Fruit fly (Drosophila melanogaster) whole organism, embryonic: ENCODE data around the gene CG15498.

Experiments
- Adf1 ChIP-seq: fragments of 200-800 bp; sonication (Bioruptor generic); IDR thresholded peaks from 2 replicates; pipeline ENCODE4 v1.3.6; 2022; ENCODE audit warnings: missing biosample characterization, missing genetic modification characterization
- Atf3 ChIP-seq: fragments of 200-800 bp; sonication (Bioruptor generic); optimal IDR thresholded peaks from 3 replicates; lab custom pipeline; 2016; ENCODE audit warnings: missing biosample characterization, missing genetic modification characterization
- Atf6 ChIP-seq: fragments of 200-800 bp; sonication (Bioruptor generic); IDR thresholded peaks from 2 replicates; pipeline ENCODE4 v1.3.6; 2022; ENCODE audit warnings: missing biosample characterization, missing genetic modification characterization
- CG10431 ChIP-seq: fragments of 200-800 bp; sonication (Bioruptor generic); optimal IDR thresholded peaks from 3 replicates; lab custom pipeline; 2018; ENCODE audit warnings: missing biosample characterization, mild to moderate bottlenecking, missing genetic modification characterization
- CG12071 ChIP-seq: fragments of 200-800 bp; sonication (Bioruptor generic); optimal IDR thresholded peaks from 3 replicates; lab custom pipeline; 2018; ENCODE audit warnings: missing biosample characterization, mild to moderate bottlenecking, missing genetic modification characterization
- CG14667 ChIP-seq: fragments of 200-800 bp; sonication (Bioruptor generic); IDR thresholded peaks from 2 replicates; pipeline ENCODE4 v1.3.6; 2022; ENCODE audit warnings: missing biosample characterization, missing genetic modification characterization
- CG14710 ChIP-seq: fragments of 200-800 bp; sonication (Bioruptor generic); optimal IDR thresholded peaks from 3 replicates; lab custom pipeline; 2019; ENCODE audit warnings: missing biosample characterization, mild to moderate bottlenecking, missing genetic modification characterization, moderate library complexity
- CG17328 ChIP-seq: fragments of 200-800 bp; sonication (Bioruptor generic); IDR thresholded peaks from 2 replicates; pipeline ENCODE4 v1.3.6; 2022; ENCODE audit warnings: missing biosample characterization, missing genetic modification characterization
- CG18262 ChIP-seq: fragments of 200-800 bp; optimal IDR thresholded peaks from 3 replicates; lab custom pipeline; 2019; ENCODE audit warnings: missing biosample characterization, mild to moderate bottlenecking, missing genetic modification characterization, moderate library complexity
- CG1832 ChIP-seq: fragments of 200-800 bp; sonication (Bioruptor generic); optimal IDR thresholded peaks from 2 replicates; lab custom pipeline; 2017; ENCODE audit warnings: missing biosample characterization, mild to moderate bottlenecking, missing genetic modification characterization, inconsistent platforms
- CG33213 ChIP-seq: fragments of 200-800 bp; sonication (Bioruptor generic); optimal IDR thresholded peaks from 3 replicates; lab custom pipeline; 2016; ENCODE audit warnings: missing biosample characterization, missing genetic modification characterization
- CG4404 ChIP-seq: fragments of 200-800 bp; sonication (Bioruptor generic); IDR thresholded peaks from 2 replicates; pipeline ENCODE4 v1.3.6; 2022; ENCODE audit warnings: missing biosample characterization, missing genetic modification characterization
- CG8388 ChIP-seq: fragments of 200-800 bp; sonication (Bioruptor generic); optimal IDR thresholded peaks from 2 replicates; lab custom pipeline; 2019; ENCODE audit warnings: missing biosample characterization, mild to moderate bottlenecking, missing genetic modification characterization, moderate library complexity
- CG9817 ChIP-seq: fragments of 200-800 bp; sonication (Bioruptor generic); optimal IDR thresholded peaks from 2 replicates; lab custom pipeline; 2018; ENCODE audit warnings: missing biosample characterization, mild to moderate bottlenecking, missing genetic modification characterization, moderate library complexity
- CTCF ChIP-seq: fragments of 200-800 bp; sonication (Bioruptor generic); optimal IDR thresholded peaks from 2 replicates; lab custom pipeline; 2017; ENCODE audit warnings: missing biosample characterization, mild to moderate bottlenecking, missing genetic modification characterization, moderate library complexity
- CkIIα-i1 ChIP-seq: fragments of 200-800 bp; sonication (Bioruptor generic); IDR thresholded peaks from 2 replicates; pipeline ENCODE4 v1.3.6; 2022; ENCODE audit warnings: missing biosample characterization, missing genetic modification characterization
- D ChIP-seq, 2 experiments: fragments of 200-800 bp in 1 of 2; fragments of >200 bp in 1 of 2; sonication (Bioruptor generic) in 1 of 2; optimal IDR thresholded peaks; 2 replicates in 1 of 2; 3 replicates in 1 of 2; lab custom pipeline; 2017; ENCODE audit warnings: mild to moderate bottlenecking in 1 of 2, missing biosample characterization in 1 of 2, missing genetic modification characterization in 1 of 2, missing genetic modification reagents in 1 of 2
- Dip3 ChIP-seq: fragments of 200-800 bp; sonication (Bioruptor generic); optimal IDR thresholded peaks from 3 replicates; lab custom pipeline; 2016; ENCODE audit warnings: missing biosample characterization, missing genetic modification characterization
- Drgx ChIP-seq: fragments of 200-800 bp; sonication (Bioruptor generic); IDR thresholded peaks from 2 replicates; pipeline ENCODE4 v1.3.6; 2022; ENCODE audit warnings: missing biosample characterization, missing genetic modification characterization
- Ets97D ChIP-seq: fragments of 200-800 bp; sonication (Bioruptor generic); optimal IDR thresholded peaks from 3 replicates; lab custom pipeline; 2016; ENCODE audit warnings: missing biosample characterization, missing genetic modification characterization
- HHEX ChIP-seq: fragments of 200-800 bp; sonication (Bioruptor generic); optimal IDR thresholded peaks from 3 replicates; lab custom pipeline; 2017; ENCODE audit warnings: missing biosample characterization, mild to moderate bottlenecking, missing genetic modification characterization, missing genetic modification reagents
- HLH54F ChIP-seq: fragments of 200-800 bp; sonication (Bioruptor generic); optimal IDR thresholded peaks from 3 replicates; lab custom pipeline; 2016; ENCODE audit warnings: missing biosample characterization, missing genetic modification characterization
- Hand ChIP-seq: fragments of 200-800 bp; sonication (Bioruptor generic); optimal IDR thresholded peaks from 2 replicates; lab custom pipeline; 2017; ENCODE audit warnings: mild to moderate bottlenecking, missing biosample characterization, missing genetic modification reagents, missing genetic modification characterization
- Hr3 ChIP-seq: fragments of 200-800 bp; sonication (Bioruptor generic); optimal IDR thresholded peaks from 3 replicates; lab custom pipeline; 2016; ENCODE audit warnings: missing biosample characterization, missing genetic modification characterization
- Hr39 ChIP-seq: fragments of >200 bp; optimal IDR thresholded peaks from 2 replicates; lab custom pipeline; 2017
- Med ChIP-seq: fragments of 200-800 bp; sonication (Bioruptor generic); peaks from one replicate; lab custom pipeline; 2016; ENCODE audit warnings: missing biosample characterization, missing genetic modification characterization, mild to moderate bottlenecking, inconsistent platforms, moderate library complexity
- NC2α ChIP-seq: fragments of 200-800 bp; sonication (Bioruptor generic); optimal IDR thresholded peaks from 2 replicates; lab custom pipeline; 2016; ENCODE audit warnings: missing biosample characterization, missing genetic modification characterization
- NC2β ChIP-seq: fragments of 200-800 bp; sonication (Bioruptor generic); optimal IDR thresholded peaks from 2 replicates; lab custom pipeline; 2016; ENCODE audit warnings: missing biosample characterization, missing genetic modification characterization
- Stat92E ChIP-seq, 3 experiments: fragments of >200 bp in 2 of 3; fragments of 200-800 bp in 1 of 3; sonication (Bioruptor generic) in 1 of 3; optimal IDR thresholded peaks; 2 replicates each; lab custom pipeline; 2017 to 2019; ENCODE audit warnings: missing biosample characterization in 3 of 3, missing genetic modification characterization in 3 of 3, mild to moderate bottlenecking in 1 of 3, moderate library complexity in 1 of 3
- ac ChIP-seq: fragments of 200-800 bp; sonication (Bioruptor generic); optimal IDR thresholded peaks from 3 replicates; lab custom pipeline; 2017; ENCODE audit warnings: missing biosample characterization, mild to moderate bottlenecking, missing genetic modification characterization
- caup ChIP-seq: fragments of 200-800 bp; sonication (Bioruptor generic); optimal IDR thresholded peaks from 3 replicates; lab custom pipeline; 2017; ENCODE audit warnings: missing biosample characterization, mild to moderate bottlenecking, missing genetic modification characterization, moderate library complexity; ENCODE audit not compliant: severe bottlenecking
- cg ChIP-seq: fragments of 200-800 bp; sonication (Bioruptor generic); optimal IDR thresholded peaks from 3 replicates; lab custom pipeline; 2019; ENCODE audit warnings: missing biosample characterization, mild to moderate bottlenecking, missing genetic modification characterization, moderate library complexity
- dmrt11E ChIP-seq: fragments of 200-800 bp; sonication (Bioruptor generic); optimal IDR thresholded peaks from 3 replicates; lab custom pipeline; 2018; ENCODE audit warnings: missing biosample characterization, mild to moderate bottlenecking, missing genetic modification characterization, moderate library complexity
- dmrt99B ChIP-seq: fragments of 200-800 bp; sonication (Bioruptor generic); optimal IDR thresholded peaks from 2 replicates; lab custom pipeline; 2018; ENCODE audit warnings: missing biosample characterization, mild to moderate bottlenecking, missing genetic modification characterization, moderate library complexity
- ftz-f1 ChIP-seq: fragments of 200-800 bp; sonication (Bioruptor generic); optimal IDR thresholded peaks from 2 replicates; lab custom pipeline; 2016; ENCODE audit warnings: missing biosample characterization, missing genetic modification characterization
- gce ChIP-seq: fragments of 200-800 bp; sonication (Bioruptor generic); IDR thresholded peaks from 3 replicates; pipeline ENCODE4 v1.3.6; 2022; ENCODE audit warnings: missing biosample characterization, missing genetic modification characterization
- gcm2 ChIP-seq: fragments of 200-800 bp; sonication (Bioruptor generic); optimal IDR thresholded peaks from 2 replicates; lab custom pipeline; 2016; ENCODE audit warnings: missing biosample characterization, missing genetic modification characterization
- insv ChIP-seq, 2 experiments: fragments of 200-800 bp; sonication (Bioruptor generic); optimal IDR thresholded peaks; 3 replicates each; lab custom pipeline; 2016 to 2018; ENCODE audit warnings: missing biosample characterization in 2 of 2, missing genetic modification characterization in 2 of 2
- knrl ChIP-seq: fragments of 200-800 bp; sonication (Bioruptor generic); IDR thresholded peaks from 3 replicates; pipeline ENCODE4 v1.3.6; 2022; ENCODE audit warnings: missing biosample characterization, missing genetic modification characterization; ENCODE audit not compliant: partially characterized antibody
- nmo ChIP-seq: fragments of 200-800 bp; sonication (Bioruptor generic); optimal IDR thresholded peaks from 2 replicates; lab custom pipeline; 2018; ENCODE audit warnings: missing biosample characterization, mild to moderate bottlenecking, missing genetic modification characterization, moderate library complexity
- nom ChIP-seq: fragments of 200-800 bp; sonication (Bioruptor generic); optimal IDR thresholded peaks from 2 replicates; lab custom pipeline; 2017; ENCODE audit warnings: missing biosample characterization, missing genetic modification characterization, mild to moderate bottlenecking, moderate library complexity, missing genetic modification reagents
- pnt ChIP-seq: fragments of 200-800 bp; sonication (Bioruptor generic); optimal IDR thresholded peaks from 3 replicates; lab custom pipeline; 2016; ENCODE audit warnings: missing biosample characterization, missing genetic modification characterization
- stwl ChIP-seq: fragments of 200-800 bp; sonication (Bioruptor generic); optimal IDR thresholded peaks from 3 replicates; lab custom pipeline; 2018; ENCODE audit warnings: missing biosample characterization, mild to moderate bottlenecking, missing genetic modification characterization, moderate library complexity
- tin ChIP-seq: fragments of 200-800 bp; sonication (Bioruptor generic); optimal IDR thresholded peaks from 3 replicates; lab custom pipeline; 2016; ENCODE audit warnings: missing biosample characterization, missing genetic modification characterization
- ttk ChIP-seq: fragments of 200-800 bp; sonication (Bioruptor generic); IDR thresholded peaks from 2 replicates; pipeline ENCODE4 v2.1.2; 2022; ENCODE audit warnings: missing biosample characterization, missing genetic modification characterization
- tup ChIP-seq: fragments of 200-800 bp; sonication (Bioruptor generic); optimal IDR thresholded peaks from 2 replicates; lab custom pipeline; 2016; ENCODE audit warnings: missing biosample characterization, mild to moderate bottlenecking, missing genetic modification characterization, moderate library complexity
- usp ChIP-seq: fragments of >200 bp; optimal IDR thresholded peaks from 2 replicates; lab custom pipeline; 2017; ENCODE audit warnings: missing biosample characterization, missing genetic modification characterization
- vfl ChIP-seq: fragments of 200-800 bp; sonication (Bioruptor generic); optimal IDR thresholded peaks from 2 replicates; lab custom pipeline; 2016; ENCODE audit warnings: missing biosample characterization, missing genetic modification characterization
- yki ChIP-seq: fragments of >200 bp; optimal IDR thresholded peaks from 3 replicates; lab custom pipeline; 2018
- zf30C ChIP-seq: fragments of 200-800 bp; sonication (Bioruptor generic); optimal IDR thresholded peaks from 3 replicates; lab custom pipeline; 2018; ENCODE audit warnings: missing biosample characterization, mild to moderate bottlenecking, missing genetic modification characterization

The CG15498 gene

dm6 chr3R:21534697-21535676, 34.0 kb downstream of the CG15498 start (continued):
- TF ChIP-seq Med (GFP tag; lab: Kevin White, UChicago): no peak
- no peak for TF ChIP-seq CG14667 (GFP tag; lab: Robert Waterston, UW)
- TF ChIP-seq nmo: peak; percentile 47
- TF ChIP-seq Dip3 (GFP tag; lab: Kevin White, UChicago): no peak
- TF ChIP-seq tin: no peak
- no peak for TF ChIP-seq D (optimal IDR thresholded peaks at IDR 0.05; lab: Kevin White, UChicago)
- peak; percentile 12 for TF ChIP-seq D (GFP tag; optimal IDR thresholded peaks at IDR 0.05; lab: Kevin White, UChicago)
- TF ChIP-seq nom (GFP tag; lab: Kevin White, UChicago): no peak
- no peak for TF ChIP-seq CG1832 (GFP tag; lab: Kevin White, UChicago)
- TF ChIP-seq Ets97D: no peak
- no peak for TF ChIP-seq CG8388 (GFP tag; lab: Kevin White, UChicago)
- no peak for TF ChIP-seq CG9817 (tag; lab: Kevin White, UChicago)
- no peak for TF ChIP-seq Drgx (GFP tag; lab: Robert Waterston, UW)
- TF ChIP-seq Adf1: no peak
- no peak for TF ChIP-seq stwl (tag; lab: Kevin White, UChicago)
- TF ChIP-seq CG10431 (GFP tag; lab: Kevin White, UChicago): no peak
- TF ChIP-seq HHEX (GFP tag; lab: Kevin White, UChicago): no peak
- TF ChIP-seq ttk (GFP tag; lab: Robert Waterston, UW): no peak
- no peak for TF ChIP-seq caup
- no peak for TF ChIP-seq NC2α (GFP tag; lab: Kevin White, UChicago)
- TF ChIP-seq NC2β (GFP tag; lab: Kevin White, UChicago): no peak
- TF ChIP-seq tup (GFP tag; lab: Kevin White, UChicago): no peak
- no peak for TF ChIP-seq CG33213
- no peak for TF ChIP-seq Hr39 (lab: Kevin White, UChicago)
- TF ChIP-seq ftz-f1 (GFP tag; lab: Kevin White, UChicago): no peak
- TF ChIP-seq HLH54F: no peak
- no peak for TF ChIP-seq insv (GFP tag; optimal IDR thresholded peaks at IDR 0.05; lab: Kevin White, UChicago)
- peak; percentile 27 for TF ChIP-seq ac (GFP tag; lab: Kevin White, UChicago)
- peak; percentile 49 for TF ChIP-seq CG14710 (tag; lab: Kevin White, UChicago)
- no peak for TF ChIP-seq Hr3 (GFP tag; lab: Kevin White, UChicago)
- no peak for TF ChIP-seq usp
- TF ChIP-seq cg (GFP tag; lab: Kevin White, UChicago): no peak
- no peak for TF ChIP-seq CkIIα-i1 (GFP tag; lab: Robert Waterston, UW)
- TF ChIP-seq CG12071 (GFP tag; lab: Kevin White, UChicago): no peak
- TF ChIP-seq vfl: no peak
- TF ChIP-seq Atf3 (GFP tag; lab: Kevin White, UChicago): no peak
- no peak for TF ChIP-seq knrl (GFP tag; lab: Robert Waterston, UW)
- no peak for TF ChIP-seq Atf6 (GFP tag; lab: Robert Waterston, UW)
- TF ChIP-seq pnt (GFP tag; lab: Kevin White, UChicago): no peak
- no peak for TF ChIP-seq gce
- TF ChIP-seq yki (lab: Kevin White, UChicago): no peak
- no peak for TF ChIP-seq CG17328 (GFP tag; lab: Robert Waterston, UW)
- TF ChIP-seq zf30C: peak; percentile 51
- no peak for TF ChIP-seq Stat92E (GFP tag; optimal IDR thresholded peaks at IDR 0.05; lab: Kevin White, UChicago)
- no peak for TF ChIP-seq gcm2
- TF ChIP-seq dmrt11E (tag; lab: Kevin White, UChicago): peak; percentile 37
- peak; percentile 67 for TF ChIP-seq CG18262
- TF ChIP-seq Hand: no peak
- no peak for TF ChIP-seq CG4404 (GFP tag; lab: Robert Waterston, UW)
- no peak for TF ChIP-seq CTCF
- peak; percentile 21 for TF ChIP-seq dmrt99B (tag; lab: Kevin White, UChicago)
